Fruit fly (Drosophila melanogaster) whole organism, pupa: ENCODE data around the gene Sec8.

ENCODE experiments used
- CG10348 ChIP-seq: fragments of 200-800 bp; sonication (Bioruptor generic); IDR thresholded peaks from 2 replicates; pipeline ENCODE4 v1.3.6; 2022; ENCODE audit warnings: missing biosample characterization, missing genetic modification characterization
- CG12605 ChIP-seq: fragments of 200-800 bp; sonication (Bioruptor generic); IDR thresholded peaks from 2 replicates; pipeline ENCODE4 v1.3.6; 2022; ENCODE audit warnings: missing biosample characterization, missing genetic modification characterization
- CG13204 ChIP-seq: fragments of 200-800 bp; sonication (Bioruptor generic); optimal IDR thresholded peaks from 2 replicates; lab custom pipeline; 2018; ENCODE audit warnings: missing biosample characterization, mild to moderate bottlenecking, missing genetic modification characterization, moderate library complexity
- CG14655 ChIP-seq: fragments of 200-800 bp; sonication (Bioruptor generic); optimal IDR thresholded peaks from 3 replicates; lab custom pipeline; 2017; ENCODE audit warnings: mild to moderate bottlenecking, missing biosample characterization, missing genetic modification reagents, missing genetic modification characterization
- CG15710 ChIP-seq: fragments of 200-800 bp; sonication (Bioruptor generic); optimal IDR thresholded peaks from 2 replicates; lab custom pipeline; 2018; ENCODE audit warnings: missing biosample characterization, mild to moderate bottlenecking, missing genetic modification characterization, moderate library complexity
- CG17806 ChIP-seq: fragments of 200-800 bp; sonication (Bioruptor generic); optimal IDR thresholded peaks from 2 replicates; lab custom pipeline; 2018; ENCODE audit warnings: missing biosample characterization, mild to moderate bottlenecking, missing genetic modification characterization, moderate library complexity
- CG32121 ChIP-seq: fragments of 200-800 bp; sonication (Bioruptor generic); IDR thresholded peaks from 2 replicates; pipeline ENCODE4 v1.3.6; 2022; ENCODE audit warnings: missing biosample characterization, missing genetic modification characterization
- CG34367 ChIP-seq: fragments of 200-800 bp; sonication (Bioruptor generic); optimal IDR thresholded peaks from 2 replicates; lab custom pipeline; 2018; ENCODE audit warnings: missing biosample characterization, mild to moderate bottlenecking, missing genetic modification characterization
- CG4496 ChIP-seq: fragments of 200-800 bp; sonication (Bioruptor generic); IDR thresholded peaks from 3 replicates; pipeline ENCODE4 v1.3.6; 2022; ENCODE audit warnings: missing biosample characterization, missing genetic modification characterization
- CG8159 ChIP-seq: fragments of 200-800 bp; sonication (Bioruptor generic); optimal IDR thresholded peaks from 3 replicates; lab custom pipeline; 2018; ENCODE audit warnings: missing biosample characterization, mild to moderate bottlenecking, missing genetic modification characterization, moderate library complexity
- CG8301 ChIP-seq: fragments of 200-800 bp; sonication (Bioruptor generic); optimal IDR thresholded peaks from 2 replicates; lab custom pipeline; 2018; ENCODE audit warnings: missing biosample characterization, mild to moderate bottlenecking, missing genetic modification characterization
- CG9948 ChIP-seq: fragments of 200-800 bp; sonication (Bioruptor generic); optimal IDR thresholded peaks from 2 replicates; lab custom pipeline; 2018; ENCODE audit warnings: missing biosample characterization, mild to moderate bottlenecking, missing genetic modification characterization, moderate library complexity
- D1 ChIP-seq: fragments of 200-800 bp; sonication (Bioruptor generic); optimal IDR thresholded peaks from 2 replicates; lab custom pipeline; 2018; ENCODE audit warnings: missing biosample characterization, mild to moderate bottlenecking, missing genetic modification characterization, moderate library complexity
- EcR ChIP-seq: fragments of 200-800 bp; sonication (Bioruptor generic); optimal IDR thresholded peaks from 3 replicates; lab custom pipeline; 2019; ENCODE audit warnings: missing biosample characterization, missing genetic modification characterization, mild to moderate bottlenecking, moderate library complexity, missing genetic modification reagents
- Ets98B ChIP-seq: fragments of 200-800 bp; sonication (Bioruptor generic); IDR thresholded peaks from 2 replicates; pipeline ENCODE4 v1.3.6; 2022; ENCODE audit warnings: missing biosample characterization, missing genetic modification characterization
- Pif1A ChIP-seq: fragments of 200-800 bp; sonication (Bioruptor generic); optimal IDR thresholded peaks from 3 replicates; lab custom pipeline; 2016; ENCODE audit warnings: missing biosample characterization, missing genetic modification characterization
- Pif1B ChIP-seq: fragments of 200-800 bp; sonication (Bioruptor generic); optimal IDR thresholded peaks from 3 replicates; lab custom pipeline; 2016; ENCODE audit warnings: missing biosample characterization, missing genetic modification characterization
- Snoo ChIP-seq: fragments of 200-800 bp; sonication (Bioruptor generic); optimal IDR thresholded peaks from 3 replicates; lab custom pipeline; 2017; ENCODE audit warnings: missing biosample characterization, mild to moderate bottlenecking, missing genetic modification characterization, inconsistent platforms
- fd96Ca ChIP-seq: fragments of 200-800 bp; sonication (Bioruptor generic); IDR thresholded peaks from 3 replicates; pipeline ENCODE4 v1.3.6; 2022; ENCODE audit warnings: missing biosample characterization, missing genetic modification characterization
- gl ChIP-seq: fragments of 200-800 bp; sonication (Bioruptor generic); optimal IDR thresholded peaks from 2 replicates; lab custom pipeline; 2018; ENCODE audit warnings: missing biosample characterization, mild to moderate bottlenecking, missing genetic modification characterization
- rn ChIP-seq: fragments of 200-800 bp; sonication (Bioruptor generic); IDR thresholded peaks from 2 replicates; pipeline ENCODE4 v1.3.6; 2022; ENCODE audit warnings: missing biosample characterization, missing genetic modification characterization

The Sec8 gene

dm6 chr3R:5771614-5772202 lies 12.9 kb upstream of the Sec8 start:
- TF ChIP-seq CG15710 (tag; lab: Kevin White, UChicago) (no peak), Ets98B (GFP tag; lab: Robert Waterston, UW) (no peak), CG4496 (GFP tag; lab: Robert Waterston, UW) (0 out of 3 replicates have a peak, but pooled peaks have one; percentile 39)

dm6 chr3R:5760980-5761379 lies 2.2 kb upstream of the Sec8 start:
- TF ChIP-seq gl (tag; lab: Kevin White, UChicago) (no peak), CG8159 (no peak), EcR (GFP tag; lab: Kevin White, UChicago) (no peak), CG13204 (GFP tag; lab: Kevin White, UChicago) (no peak), Ets98B (GFP tag; lab: Robert Waterston, UW) (no peak), rn (GFP tag; lab: Robert Waterston, UW) (no peak), CG32121 (GFP tag; lab: Robert Waterston, UW) (no peak), CG12605 (GFP tag; lab: Robert Waterston, UW) (no peak)

- TF ChIP-seq CG13204 (GFP tag; lab: Kevin White, UChicago) (no peak), gl (tag; lab: Kevin White, UChicago) (no peak), CG10348 (no peak), CG8301 (tag; lab: Kevin White, UChicago) (no peak), Pif1A (GFP tag; lab: Kevin White, UChicago) (no peak), CG8159 (no peak), Snoo (tag; lab: Kevin White, UChicago) (no peak), CG14655 (GFP tag; lab: Kevin White, UChicago) (no peak), CG4496 (GFP tag; lab: Robert Waterston, UW) (no peak), CG32121 (GFP tag; lab: Robert Waterston, UW) (no peak), rn (GFP tag; lab: Robert Waterston, UW) (no peak), fd96Ca (GFP tag; lab: Robert Waterston, UW) (no peak), CG12605 (GFP tag; lab: Robert Waterston, UW) (no peak), CG9948 (tag; lab: Kevin White, UChicago) (no peak), CG15710 (tag; lab: Kevin White, UChicago) (no peak), EcR (GFP tag; lab: Kevin White, UChicago) (no peak), CG34367 (tag; lab: Kevin White, UChicago) (no peak), CG17806 (tag; lab: Kevin White, UChicago) (no peak), Pif1B (GFP tag; lab: Kevin White, UChicago) (no peak)
Measured at dm6 chr3R:5754594-5754993, 4.2 kb downstream of the Sec8 start, which contains the start of gene Dcps. Gene Dcps, minus strand, starts transcription at chr3R:5754774.

- TF ChIP-seq CG13204 (GFP tag; lab: Kevin White, UChicago) (no peak), CG32121 (GFP tag; lab: Robert Waterston, UW) (no peak), Pif1A (GFP tag; lab: Kevin White, UChicago) (no peak)
Measured at dm6 chr3R:5746646-5747045, 12.2 kb downstream of the Sec8 start.

dm6 chr3R:5742278-5743196 lies 16.3 kb downstream of the Sec8 start, which contains the start of the genes Sym and Madm:
Gene Sym, minus strand, starts transcription at chr3R:5742476.
Gene Madm, plus strand, starts transcription at chr3R:5742510.
- TF ChIP-seq CG13204 (GFP tag; lab: Kevin White, UChicago) = no peak
- TF ChIP-seq CG10348 = no peak
- no peak for TF ChIP-seq D1 (tag; lab: Kevin White, UChicago)
- no peak for TF ChIP-seq fd96Ca (GFP tag; lab: Robert Waterston, UW)
- TF ChIP-seq rn (GFP tag; lab: Robert Waterston, UW) = no peak

dm6 chr3R:5737263-5737662 lies 21.5 kb downstream of the Sec8 start:
- peak; percentile 49 for TF ChIP-seq gl (tag; lab: Kevin White, UChicago)
- TF ChIP-seq EcR (GFP tag; lab: Kevin White, UChicago) = peak; percentile 57
- no peak for TF ChIP-seq CG14655 (GFP tag; lab: Kevin White, UChicago)
- TF ChIP-seq CG8159 = no peak
- TF ChIP-seq CG13204 (GFP tag; lab: Kevin White, UChicago) = no peak
- TF ChIP-seq fd96Ca (GFP tag; lab: Robert Waterston, UW) = no peak
- TF ChIP-seq CG17806 (tag; lab: Kevin White, UChicago) = no peak
- peak; percentile 23; the same call in 1 of the 2 replicates for TF ChIP-seq Ets98B (GFP tag; lab: Robert Waterston, UW)
- TF ChIP-seq, all 21 proteins: peak for 3
